Fruit fly (Drosophila melanogaster) whole organism, embryonic: ENCODE results near the gene alphaTub84B.

ENCODE experiments used
- Antp ChIP-seq: fragments of 200-800 bp; sonication (Bioruptor generic); optimal IDR thresholded peaks from 3 replicates; lab custom pipeline; 2016; ENCODE audit warnings: missing biosample characterization, missing genetic modification characterization
- Atf-2 ChIP-seq: fragments of 200-800 bp; sonication (Bioruptor generic); optimal IDR thresholded peaks from 2 replicates; lab custom pipeline; 2016; ENCODE audit warnings: missing biosample characterization, missing genetic modification characterization
- Awh ChIP-seq: fragments of 200-800 bp; sonication (Bioruptor generic); IDR thresholded peaks from 2 replicates; pipeline ENCODE4, ENCODE4 v1.3.6; 2022; ENCODE audit warnings: missing biosample characterization, missing genetic modification characterization
- B-H1 ChIP-seq: fragments of 200-800 bp; sonication (Bioruptor generic); IDR thresholded peaks from 3 replicates; pipeline ENCODE4 v1.3.6; 2022; ENCODE audit warnings: missing biosample characterization, missing genetic modification characterization
- B-H2 ChIP-seq: fragments of 200-800 bp; sonication (Bioruptor generic); optimal IDR thresholded peaks from 2 replicates; lab custom pipeline; 2018; ENCODE audit warnings: missing biosample characterization, mild to moderate bottlenecking, missing genetic modification characterization
- Blimp-1 ChIP-seq: fragments of 200-800 bp; sonication (Bioruptor generic); optimal IDR thresholded peaks from 3 replicates; lab custom pipeline; 2018; ENCODE audit warnings: missing biosample characterization, missing genetic modification characterization, mild to moderate bottlenecking, moderate library complexity, missing genetic modification reagents
- Bteb2 ChIP-seq: fragments of 200-800 bp; sonication (Bioruptor generic); optimal IDR thresholded peaks from 2 replicates; lab custom pipeline; 2016; ENCODE audit warnings: missing biosample characterization, missing genetic modification characterization
- CG10209 ChIP-seq: fragments of 200-800 bp; sonication (Bioruptor generic); optimal IDR thresholded peaks from 3 replicates; lab custom pipeline; 2017; ENCODE audit warnings: missing biosample characterization, mild to moderate bottlenecking, missing genetic modification characterization, missing genetic modification reagents
- CG10979 ChIP-seq: fragments of 200-800 bp; sonication (Bioruptor generic); optimal IDR thresholded peaks from 2 replicates; lab custom pipeline; 2018; ENCODE audit warnings: missing biosample characterization, mild to moderate bottlenecking, missing genetic modification characterization, moderate library complexity
- CG13123 ChIP-seq: fragments of 200-800 bp; sonication (Bioruptor generic); optimal IDR thresholded peaks from 2 replicates; lab custom pipeline; 2016; ENCODE audit warnings: missing biosample characterization, missing genetic modification characterization
- CG13287 ChIP-seq: fragments of 200-800 bp; sonication (Bioruptor generic); IDR thresholded peaks from 2 replicates; pipeline ENCODE4 v1.3.6; 2022; ENCODE audit warnings: missing biosample characterization, missing genetic modification characterization; ENCODE audit not compliant: partially characterized antibody
- CG15269 ChIP-seq: fragments of 200-800 bp; sonication (Bioruptor generic); optimal IDR thresholded peaks from 2 replicates; lab custom pipeline; 2018; ENCODE audit warnings: missing biosample characterization, mild to moderate bottlenecking, missing genetic modification characterization, moderate library complexity
- CG15514 ChIP-seq: fragments of 200-800 bp; sonication (Bioruptor generic); optimal IDR thresholded peaks from 3 replicates; lab custom pipeline; 2017; ENCODE audit warnings: missing biosample characterization, missing genetic modification characterization, mild to moderate bottlenecking, moderate library complexity, missing genetic modification reagents
- CG1602 ChIP-seq: fragments of 200-800 bp; sonication (Bioruptor generic); optimal IDR thresholded peaks from 3 replicates; lab custom pipeline; 2016; ENCODE audit warnings: missing biosample characterization, missing genetic modification characterization
- CG16779 ChIP-seq: fragments of 200-800 bp; sonication (Bioruptor generic); IDR thresholded peaks from 2 replicates; pipeline ENCODE4 v1.3.6; 2022; ENCODE audit warnings: missing biosample characterization, missing genetic modification characterization
- CG17612 ChIP-seq: fragments of 200-800 bp; sonication (Bioruptor generic); IDR thresholded peaks from 2 replicates; pipeline ENCODE4 v1.3.6; 2022; ENCODE audit warnings: missing biosample characterization, missing genetic modification characterization
- CG34224 ChIP-seq: fragments of 200-800 bp; sonication (Bioruptor generic); IDR thresholded peaks from 3 replicates; pipeline ENCODE4 v1.3.6; 2022; ENCODE audit warnings: missing biosample characterization, missing genetic modification characterization; ENCODE audit not compliant: partially characterized antibody
- CG3726 ChIP-seq: fragments of 200-800 bp; sonication (Bioruptor generic); IDR thresholded peaks from 3 replicates; pipeline ENCODE4, ENCODE4 v1.3.6; 2022; ENCODE audit warnings: missing biosample characterization, missing genetic modification characterization
- CG6175 ChIP-seq: fragments of 200-800 bp; sonication (Bioruptor generic); IDR thresholded peaks from 3 replicates; pipeline ENCODE4 v1.3.6; 2022; ENCODE audit warnings: missing biosample characterization, missing genetic modification characterization
- CG7928 ChIP-seq: fragments of 200-800 bp; sonication (Bioruptor generic); optimal IDR thresholded peaks from 2 replicates; lab custom pipeline; 2017; ENCODE audit warnings: missing biosample characterization, mild to moderate bottlenecking, missing genetic modification characterization
- CG7987 ChIP-seq: fragments of 200-800 bp; sonication (Bioruptor generic); optimal IDR thresholded peaks from 2 replicates; lab custom pipeline; 2018; ENCODE audit warnings: missing biosample characterization, mild to moderate bottlenecking, missing genetic modification characterization, moderate library complexity
- D19A ChIP-seq: fragments of 200-800 bp; optimal IDR thresholded peaks from 3 replicates; lab custom pipeline; 2019; ENCODE audit warnings: missing biosample characterization, mild to moderate bottlenecking, missing genetic modification characterization, moderate library complexity
- D19B ChIP-seq: fragments of 200-800 bp; sonication (Bioruptor generic); optimal IDR thresholded peaks from 2 replicates; lab custom pipeline; 2017; ENCODE audit warnings: missing biosample characterization, mild to moderate bottlenecking, missing genetic modification characterization
- E2f2 ChIP-seq: fragments of 200-800 bp; sonication (Bioruptor generic); IDR thresholded peaks from 2 replicates; pipeline ENCODE4 v1.3.6; 2022; ENCODE audit warnings: missing biosample characterization, missing genetic modification characterization
- Gsc ChIP-seq: fragments of 200-800 bp; sonication (Bioruptor generic); IDR thresholded peaks from 2 replicates; pipeline ENCODE4 v1.3.6; 2022; ENCODE audit warnings: missing biosample characterization, missing genetic modification characterization
- HLHmδ ChIP-seq: fragments of 200-800 bp; sonication (Bioruptor generic); optimal IDR thresholded peaks from 2 replicates; lab custom pipeline; 2018; ENCODE audit warnings: missing biosample characterization, mild to moderate bottlenecking, missing genetic modification characterization, moderate library complexity
- MTF-1 ChIP-seq: fragments of 200-800 bp; sonication (Bioruptor generic); optimal IDR thresholded peaks from 2 replicates; lab custom pipeline; 2018; ENCODE audit warnings: missing biosample characterization, mild to moderate bottlenecking, missing genetic modification characterization, borderline replicate concordance
- Mad ChIP-seq: fragments of 200-800 bp; sonication (Bioruptor generic); optimal IDR thresholded peaks from 2 replicates; lab custom pipeline; 2016; ENCODE audit warnings: missing biosample characterization, missing genetic modification characterization
- Mes4 ChIP-seq: fragments of 200-800 bp; sonication (Bioruptor generic); optimal IDR thresholded peaks from 2 replicates; lab custom pipeline; 2016; ENCODE audit warnings: missing biosample characterization, missing genetic modification characterization
- NC2α ChIP-seq: fragments of 200-800 bp; sonication (Bioruptor generic); optimal IDR thresholded peaks from 2 replicates; lab custom pipeline; 2016; ENCODE audit warnings: missing biosample characterization, missing genetic modification characterization
- NC2β ChIP-seq: fragments of 200-800 bp; sonication (Bioruptor generic); optimal IDR thresholded peaks from 2 replicates; lab custom pipeline; 2016; ENCODE audit warnings: missing biosample characterization, missing genetic modification characterization
- Optix ChIP-seq: fragments of 200-800 bp; sonication (Bioruptor generic); IDR thresholded peaks from 3 replicates; pipeline ENCODE4 v1.3.6; 2022; ENCODE audit warnings: missing biosample characterization, missing genetic modification characterization
- Sry-β ChIP-seq: fragments of 200-800 bp; sonication (Bioruptor generic); optimal IDR thresholded peaks from 2 replicates; lab custom pipeline; 2018; ENCODE audit warnings: missing biosample characterization, mild to moderate bottlenecking, missing genetic modification characterization, moderate library complexity
- YL-1 ChIP-seq: fragments of 200-800 bp; sonication (Bioruptor generic); optimal IDR thresholded peaks from 3 replicates; lab custom pipeline; 2017; ENCODE audit warnings: missing biosample characterization, mild to moderate bottlenecking, missing genetic modification characterization
- ac ChIP-seq: fragments of 200-800 bp; sonication (Bioruptor generic); optimal IDR thresholded peaks from 3 replicates; lab custom pipeline; 2017; ENCODE audit warnings: missing biosample characterization, mild to moderate bottlenecking, missing genetic modification characterization
- al ChIP-seq: fragments of 200-800 bp; sonication (Bioruptor generic); IDR thresholded peaks from 2 replicates; pipeline ENCODE4 v1.3.6; 2022; ENCODE audit warnings: missing biosample characterization, missing genetic modification characterization
- cad ChIP-seq: fragments of >200 bp; optimal IDR thresholded peaks from 2 replicates; lab custom pipeline; 2017; ENCODE audit warnings: missing biosample characterization, missing genetic modification characterization
- ci ChIP-seq: fragments of 200-800 bp; sonication (Bioruptor generic); IDR thresholded peaks from 3 replicates; pipeline ENCODE4 v1.3.6; 2022; ENCODE audit warnings: missing biosample characterization, missing genetic modification characterization
- crc ChIP-seq: fragments of 200-800 bp; sonication (Bioruptor generic); optimal IDR thresholded peaks from 2 replicates; lab custom pipeline; 2016; ENCODE audit warnings: missing biosample characterization, missing genetic modification characterization
- emc ChIP-seq: fragments of 200-800 bp; sonication (Bioruptor generic); optimal IDR thresholded peaks from 2 replicates; lab custom pipeline; 2016; ENCODE audit warnings: missing biosample characterization, missing genetic modification characterization
- fd3F ChIP-seq: fragments of 200-800 bp; sonication (Bioruptor generic); optimal IDR thresholded peaks from 2 replicates; lab custom pipeline; 2018; ENCODE audit warnings: missing biosample characterization, mild to moderate bottlenecking, missing genetic modification characterization, moderate library complexity
- gce ChIP-seq: fragments of 200-800 bp; sonication (Bioruptor generic); IDR thresholded peaks from 3 replicates; pipeline ENCODE4 v1.3.6; 2022; ENCODE audit warnings: missing biosample characterization, missing genetic modification characterization
- gem ChIP-seq: fragments of 200-800 bp; sonication (Bioruptor generic); optimal IDR thresholded peaks from 2 replicates; lab custom pipeline; 2019; ENCODE audit warnings: missing biosample characterization, mild to moderate bottlenecking, missing genetic modification characterization, moderate library complexity
- hth ChIP-seq: fragments of >200 bp; optimal IDR thresholded peaks from 2 replicates; lab custom pipeline; 2017; ENCODE audit warnings: inconsistent platforms
- oc ChIP-seq: fragments of 200-800 bp; sonication (Bioruptor generic); optimal IDR thresholded peaks from 2 replicates; lab custom pipeline; 2018; ENCODE audit warnings: missing biosample characterization, mild to moderate bottlenecking, missing genetic modification characterization, moderate library complexity
- peb ChIP-seq: fragments of 200-800 bp; sonication (Bioruptor generic); IDR thresholded peaks from 2 replicates; pipeline ENCODE4 v1.3.6; 2022; ENCODE audit warnings: missing biosample characterization, missing genetic modification characterization
- pum ChIP-seq: fragments of 200-800 bp; sonication (Bioruptor generic); optimal IDR thresholded peaks from 2 replicates; lab custom pipeline; 2016; ENCODE audit warnings: missing biosample characterization, missing genetic modification characterization
- rib ChIP-seq: fragments of 200-800 bp; sonication (Bioruptor generic); IDR thresholded peaks from 2 replicates; pipeline ENCODE4 v1.3.6; 2022; ENCODE audit warnings: missing biosample characterization, missing genetic modification characterization
- stc ChIP-seq: fragments of 200-800 bp; sonication (Bioruptor generic); IDR thresholded peaks from 2 replicates; pipeline ENCODE4 v1.3.6; 2022; ENCODE audit warnings: missing biosample characterization, missing genetic modification characterization
- wek ChIP-seq: fragments of 200-800 bp; sonication (Bioruptor generic); optimal IDR thresholded peaks from 3 replicates; lab custom pipeline; 2018; ENCODE audit warnings: missing biosample characterization, mild to moderate bottlenecking, missing genetic modification characterization, moderate library complexity
- zen ChIP-seq: fragments of 200-800 bp; sonication (Bioruptor generic); optimal IDR thresholded peaks from 3 replicates; lab custom pipeline; 2018; ENCODE audit warnings: missing biosample characterization, mild to moderate bottlenecking, missing genetic modification characterization, moderate library complexity

Gene alphaTub84B

DNA sequence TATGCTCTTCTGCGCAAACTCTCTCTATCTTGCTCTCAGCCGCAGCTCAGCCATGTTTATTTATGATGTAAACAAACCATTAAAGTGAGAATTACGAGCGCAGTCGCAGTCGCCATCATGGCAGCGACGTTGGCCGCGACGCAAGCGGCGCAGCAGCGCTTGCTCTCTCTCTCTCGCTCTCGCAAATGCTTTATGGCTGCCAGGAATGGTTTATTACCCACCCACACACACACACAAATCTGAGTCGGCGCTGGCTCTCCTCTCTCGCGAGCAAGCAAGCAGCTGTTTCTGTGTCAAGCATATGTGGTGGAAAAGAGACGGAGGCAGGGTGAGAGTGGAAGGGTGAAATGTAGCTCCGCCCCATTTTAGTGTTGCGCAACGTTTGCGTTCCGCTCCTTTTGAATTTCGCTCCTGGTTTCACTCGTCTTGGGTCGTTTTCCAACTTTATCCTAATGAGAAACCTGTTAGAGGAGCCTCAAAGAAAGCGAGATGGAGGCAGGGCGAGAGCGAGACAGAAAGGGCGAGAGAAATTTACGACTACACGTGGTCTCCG is 49.1 kb upstream of the alphaTub84B start (continued):
- TF ChIP-seq emc = no peak
- no peak for TF ChIP-seq Atf-2
- no peak for TF ChIP-seq CG10979 (tag; lab: Kevin White, UChicago)
- no peak for TF ChIP-seq Mes4 (GFP tag; lab: Kevin White, UChicago)
- no peak for TF ChIP-seq crc (GFP tag; lab: Kevin White, UChicago)
- TF ChIP-seq D19B = no peak
- peak; percentile 82 for TF ChIP-seq zen
- TF ChIP-seq Blimp-1 (GFP tag; lab: Kevin White, UChicago) = no peak
- TF ChIP-seq HLHmδ (GFP tag; lab: Kevin White, UChicago) = no peak
- TF ChIP-seq Mad (GFP tag; lab: Kevin White, UChicago) = no peak
- no peak for TF ChIP-seq B-H1 (GFP tag; lab: Robert Waterston, UW)
- TF ChIP-seq Antp (GFP tag; lab: Kevin White, UChicago) = peak; percentile 40
- TF ChIP-seq hth (lab: Kevin White, UChicago) = peak; percentile 82
- no peak for TF ChIP-seq rib
- no peak for TF ChIP-seq peb (GFP tag; lab: Robert Waterston, UW)
- no peak for TF ChIP-seq CG3726
- no peak for TF ChIP-seq Awh (GFP tag; lab: Robert Waterston, UW)
- TF ChIP-seq CG7987 (GFP tag; lab: Kevin White, UChicago) = no peak
- TF ChIP-seq ci (GFP tag; lab: Robert Waterston, UW) = peak; percentile 36; the same call in 2 of the 3 replicates
- no peak for TF ChIP-seq Gsc (GFP tag; lab: Robert Waterston, UW)
- TF ChIP-seq gce = 0 out of 3 replicates have a peak, but pooled peaks have one; percentile 36
- TF ChIP-seq CG13287 (GFP tag; lab: Robert Waterston, UW) = peak; percentile 50; the same call in 1 of the 2 replicates
- no peak for TF ChIP-seq NC2α (GFP tag; lab: Kevin White, UChicago)
- no peak for TF ChIP-seq CG6175 (GFP tag; lab: Robert Waterston, UW)
- no peak for TF ChIP-seq pum
- peak; percentile 22 for TF ChIP-seq MTF-1 (GFP tag; lab: Kevin White, UChicago)
- TF ChIP-seq CG1602 = no peak
- peak; percentile 28 for TF ChIP-seq wek (GFP tag; lab: Kevin White, UChicago)
- TF ChIP-seq NC2β = no peak
- peak; percentile 2 for TF ChIP-seq CG10209 (GFP tag; lab: Kevin White, UChicago)
- TF ChIP-seq B-H2 (GFP tag; lab: Kevin White, UChicago) = peak; percentile 34
- TF ChIP-seq fd3F = no peak
- no peak for TF ChIP-seq CG15269 (tag; lab: Kevin White, UChicago)
- no peak for TF ChIP-seq CG13123 (GFP tag; lab: Kevin White, UChicago)
- TF ChIP-seq CG15514 = no peak
- TF ChIP-seq E2f2 (GFP tag; lab: Robert Waterston, UW) = no peak; the same call in 1 of the 2 replicates
- TF ChIP-seq cad (GFP tag; lab: Kevin White, UChicago) = peak; percentile 100
- TF ChIP-seq oc = peak; percentile 48
- TF ChIP-seq Optix (GFP tag; lab: Robert Waterston, UW) = no peak
- peak; percentile 41; the same call in 2 of the 3 replicates for TF ChIP-seq CG34224 (GFP tag; lab: Robert Waterston, UW)
- no peak for TF ChIP-seq CG17612 (GFP tag; lab: Robert Waterston, UW)
- peak; percentile 91 for TF ChIP-seq ac
- peak; percentile 26; the same call in 1 of the 2 replicates for TF ChIP-seq stc (GFP tag; lab: Robert Waterston, UW)
- TF ChIP-seq YL-1 (GFP tag; lab: Kevin White, UChicago) = no peak
- TF ChIP-seq gem = no peak
- no peak for TF ChIP-seq CG7928
- no peak for TF ChIP-seq Bteb2 (GFP tag; lab: Kevin White, UChicago)
- TF ChIP-seq Sry-β (GFP tag; lab: Kevin White, UChicago) = no peak
- no peak for TF ChIP-seq al (GFP tag; lab: Robert Waterston, UW)
- TF ChIP-seq D19A (tag; lab: Kevin White, UChicago) = no peak
- TF ChIP-seq CG16779 (GFP tag; lab: Robert Waterston, UW) = no peak
